Worm (Caenorhabditis elegans): ENCODE results near the gene F11D11.6.

Gene F11D11.6

ce11 chrV:18737646-18738045 lies 15.3 kb downstream of the F11D11.6 start:
- no peak for TF ChIP-seq B0310.2 (tag; optimal IDR thresholded peaks at IDR 0.05)
- TF ChIP-seq tra-4 (tag; optimal IDR thresholded peaks at IDR 0.05) = no peak
- TF ChIP-seq ceh-36 (tag; optimal IDR thresholded peaks at IDR 0.05) = no peak
- no peak for TF ChIP-seq tbx-37 (GFP tag; conservative IDR thresholded peaks at IDR 0.05)
- TF ChIP-seq ets-7 (tag; optimal IDR thresholded peaks at IDR 0.05) = no peak
- no peak for TF ChIP-seq ceh-13 (GFP tag; optimal IDR thresholded peaks at IDR 0.05)
- no peak for TF ChIP-seq ama-1 (optimal IDR thresholded peaks at IDR 0.05)
- no peak for TF ChIP-seq sea-1 (GFP tag; conservative IDR thresholded peaks at IDR 0.05)
- no peak for TF ChIP-seq aly-1 (tag; optimal IDR thresholded peaks at IDR 0.05)
- TF ChIP-seq hmbx-1 (tag; optimal IDR thresholded peaks at IDR 0.05) = no peak
- no peak for TF ChIP-seq tbx-11 (GFP tag; IDR thresholded peaks at IDR 0.05)
- no peak for TF ChIP-seq hmg-4 (GFP tag; optimal IDR thresholded peaks at IDR 0.05)
- TF ChIP-seq flt-1 (GFP tag; IDR thresholded peaks at IDR 0.05) = no peak
- no peak for TF ChIP-seq hnd-1 (tag; optimal IDR thresholded peaks at IDR 0.05)
- no peak for TF ChIP-seq pes-1 (GFP tag; IDR thresholded peaks at IDR 0.05)
- TF ChIP-seq scrt-1 (GFP tag; IDR thresholded peaks at IDR 0.05) = no peak

ce11 chrV:18734381-18734780 lies 18.6 kb downstream of the F11D11.6 start, which contains the start of gene scl-20:
scl-20 (minus strand) TSS chrV:18734481.
- no peak for TF ChIP-seq ceh-13 (GFP tag; optimal IDR thresholded peaks at IDR 0.05)
- TF ChIP-seq F13C5.2 (tag; optimal IDR thresholded peaks at IDR 0.05) = no peak
- no peak for TF ChIP-seq hmg-4 (GFP tag; optimal IDR thresholded peaks at IDR 0.05)
- no peak for TF ChIP-seq ets-7 (tag; optimal IDR thresholded peaks at IDR 0.05)
- TF ChIP-seq hmbx-1 (tag; optimal IDR thresholded peaks at IDR 0.05) = no peak
- TF ChIP-seq scrt-1 (GFP tag; IDR thresholded peaks at IDR 0.05) = no peak
- no peak for TF ChIP-seq ceh-36 (tag; optimal IDR thresholded peaks at IDR 0.05)
- no peak for TF ChIP-seq B0310.2 (tag; optimal IDR thresholded peaks at IDR 0.05)
- no peak for TF ChIP-seq tbx-37 (GFP tag; conservative IDR thresholded peaks at IDR 0.05)
- TF ChIP-seq ama-1 (optimal IDR thresholded peaks at IDR 0.05) = no peak
- TF ChIP-seq sea-1 (GFP tag; conservative IDR thresholded peaks at IDR 0.05) = no peak
- no peak for TF ChIP-seq pes-1 (GFP tag; IDR thresholded peaks at IDR 0.05)
- no peak for TF ChIP-seq aly-1 (tag; optimal IDR thresholded peaks at IDR 0.05)
- no peak for TF ChIP-seq tbx-11 (GFP tag; IDR thresholded peaks at IDR 0.05)
- TF ChIP-seq tra-4 (tag; optimal IDR thresholded peaks at IDR 0.05) = no peak
- TF ChIP-seq hnd-1 (tag; optimal IDR thresholded peaks at IDR 0.05) = no peak
- no peak for TF ChIP-seq flt-1 (GFP tag; IDR thresholded peaks at IDR 0.05)

- peak; percentile 88 for TF ChIP-seq ceh-36 (tag; optimal IDR thresholded peaks at IDR 0.05)
- TF ChIP-seq sea-1 (GFP tag; conservative IDR thresholded peaks at IDR 0.05) = no peak
Measured at ce11 chrV:18733942-18734341, 19.0 kb downstream of the F11D11.6 start.

DNA sequence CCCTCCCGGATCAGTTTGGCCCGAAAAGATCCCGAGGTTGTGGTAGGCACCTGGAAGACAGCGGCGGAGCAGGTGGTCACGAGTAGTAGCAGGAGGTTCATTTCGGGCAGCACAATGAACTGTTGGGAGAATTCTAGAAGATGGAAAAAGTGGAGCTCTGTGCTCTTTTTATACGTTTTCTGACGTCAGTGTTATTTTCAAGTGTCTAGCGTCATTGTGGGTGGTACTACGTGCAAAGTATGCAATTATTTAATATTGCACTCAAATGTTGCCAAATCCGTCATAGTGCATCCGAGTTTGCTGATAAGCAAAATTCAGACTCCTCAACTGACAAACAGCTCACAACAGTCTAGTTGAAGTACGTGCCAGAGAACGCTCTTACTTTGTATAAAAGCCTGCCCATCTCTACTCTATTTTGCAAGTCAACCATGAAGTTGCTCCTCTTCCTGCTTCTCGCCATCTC lies 21.3 kb downstream of the F11D11.6 start, which contains the start of the genes asp-18 and scl-19:
asp-18 (minus strand) TSS at position 101 of the 463 bp plus-strand sequence.
scl-19 (plus strand) TSS at position 413 of the 463 bp plus-strand sequence.
- no peak for TF ChIP-seq tbx-11 (GFP tag; IDR thresholded peaks at IDR 0.05)
- TF ChIP-seq tbx-37 (GFP tag; conservative IDR thresholded peaks at IDR 0.05) = no peak
- no peak for TF ChIP-seq F13C5.2 (tag; optimal IDR thresholded peaks at IDR 0.05)

ce11 chrV:18729324-18729924 lies 23.5 kb downstream of the F11D11.6 start, which contains the start of gene asp-19:
asp-19 (minus strand) TSS chrV:18729374.
- TF ChIP-seq pes-1 (GFP tag; IDR thresholded peaks at IDR 0.05) (no peak), sea-1 (GFP tag; conservative IDR thresholded peaks at IDR 0.05) (no peak), ets-7 (tag; optimal IDR thresholded peaks at IDR 0.05) (no peak), scrt-1 (GFP tag; IDR thresholded peaks at IDR 0.05) (no peak), tra-4 (tag; optimal IDR thresholded peaks at IDR 0.05) (no peak)

ce11 chrV:18725858-18726257 lies 27.1 kb downstream of the F11D11.6 start:
- TF ChIP-seq ceh-36 (tag; optimal IDR thresholded peaks at IDR 0.05) = no peak
- no peak for TF ChIP-seq pes-1 (GFP tag; IDR thresholded peaks at IDR 0.05)
- no peak for TF ChIP-seq aly-1 (tag; optimal IDR thresholded peaks at IDR 0.05)

ce11 chrV:18724810-18725209 lies 28.1 kb downstream of the F11D11.6 start:
- TF ChIP-seq tbx-11 (GFP tag; IDR thresholded peaks at IDR 0.05) (peak; percentile 41; the same call in 1 of the 2 replicates), sea-1 (GFP tag; conservative IDR thresholded peaks at IDR 0.05) (0 out of 2 replicates have a peak, but pooled peaks have one; percentile 46)

ce11 chrV:18724076-18724475 lies 28.9 kb downstream of the F11D11.6 start:
- TF ChIP-seq hmg-4 (GFP tag; optimal IDR thresholded peaks at IDR 0.05) (no peak), tra-4 (tag; optimal IDR thresholded peaks at IDR 0.05) (no peak), flt-1 (GFP tag; IDR thresholded peaks at IDR 0.05) (no peak), scrt-1 (GFP tag; IDR thresholded peaks at IDR 0.05) (no peak), tbx-11 (GFP tag; IDR thresholded peaks at IDR 0.05) (no peak), aly-1 (tag; optimal IDR thresholded peaks at IDR 0.05) (no peak), hnd-1 (tag; optimal IDR thresholded peaks at IDR 0.05) (no peak), ama-1 (optimal IDR thresholded peaks at IDR 0.05) (no peak), B0310.2 (tag; optimal IDR thresholded peaks at IDR 0.05) (no peak), tbx-37 (GFP tag; conservative IDR thresholded peaks at IDR 0.05) (no peak), ets-7 (tag; optimal IDR thresholded peaks at IDR 0.05) (no peak)

ce11 chrV:18723604-18724003 lies 29.3 kb downstream of the F11D11.6 start:
- no peak for TF ChIP-seq pes-1 (GFP tag; IDR thresholded peaks at IDR 0.05)
- peak; percentile 72 for TF ChIP-seq ceh-13 (GFP tag; optimal IDR thresholded peaks at IDR 0.05)
- no peak for TF ChIP-seq aly-1 (tag; optimal IDR thresholded peaks at IDR 0.05)
- TF ChIP-seq tra-4 (tag; optimal IDR thresholded peaks at IDR 0.05) = no peak
- TF ChIP-seq B0310.2 (tag; optimal IDR thresholded peaks at IDR 0.05) = no peak
- TF ChIP-seq ceh-36 (tag; optimal IDR thresholded peaks at IDR 0.05) = no peak
- TF ChIP-seq hnd-1 (tag; optimal IDR thresholded peaks at IDR 0.05) = peak; percentile 45
- no peak for TF ChIP-seq ama-1 (optimal IDR thresholded peaks at IDR 0.05)
- peak; percentile 23 for TF ChIP-seq hmg-4 (GFP tag; optimal IDR thresholded peaks at IDR 0.05)
- no peak for TF ChIP-seq F13C5.2 (tag; optimal IDR thresholded peaks at IDR 0.05)
- no peak for TF ChIP-seq tbx-37 (GFP tag; conservative IDR thresholded peaks at IDR 0.05)
- TF ChIP-seq scrt-1 (GFP tag; IDR thresholded peaks at IDR 0.05) = no peak
- peak; percentile 68; the same call in 1 of the 2 replicates for TF ChIP-seq flt-1 (GFP tag; IDR thresholded peaks at IDR 0.05)
- TF ChIP-seq ets-7 (tag; optimal IDR thresholded peaks at IDR 0.05) = no peak
- no peak for TF ChIP-seq hmbx-1 (tag; optimal IDR thresholded peaks at IDR 0.05)
- TF ChIP-seq tbx-11 (GFP tag; IDR thresholded peaks at IDR 0.05) = 0 out of 2 replicates have a peak, but pooled peaks have one; percentile 58
- no peak for TF ChIP-seq sea-1 (GFP tag; conservative IDR thresholded peaks at IDR 0.05)
